Worm (Caenorhabditis elegans) whole organism, L4 larva: ENCODE measurements around the gene C05G5.5.

Experiments used
- F10B5.3 ChIP-seq: sonication (generic microtip); optimal IDR thresholded peaks from 2 replicates; lab custom pipeline; 2016; ENCODE audit warnings: mild to moderate bottlenecking, missing genetic modification characterization, missing compliant biosample characterization
- F26F4.8 ChIP-seq: fragments of 200-800 bp; sonication (Bioruptor generic); conservative IDR thresholded peaks from 2 replicates; pipeline ENCODE4 v1.3.6; 2022; ENCODE audit warnings: missing genetic modification characterization, missing compliant biosample characterization
- F44E2.7 ChIP-seq: fragments of 200-800 bp; sonication (Bioruptor generic); IDR thresholded peaks from 2 replicates; pipeline ENCODE4 v2.1.2; 2022; ENCODE audit warnings: missing genetic modification characterization, missing compliant biosample characterization
- F49E8.2 ChIP-seq: sonication (generic microtip); optimal IDR thresholded peaks from 2 replicates; lab custom pipeline; 2016; ENCODE audit warnings: missing compliant biosample characterization, mild to moderate bottlenecking, missing genetic modification characterization, borderline replicate concordance
- R02D3.7 ChIP-seq: fragments of 150-350 bp; sonication (generic microtip); optimal IDR thresholded peaks from 3 replicates; lab custom pipeline; 2014; ENCODE audit warnings: missing biosample characterization, missing genetic modification characterization
- T26A8.4 ChIP-seq: fragments of 200-800 bp; sonication (Bioruptor generic); IDR thresholded peaks from 2 replicates; pipeline ENCODE4 v1.3.6; 2022; ENCODE audit warnings: missing genetic modification characterization, missing compliant biosample characterization
- Y105C5A.15 ChIP-seq: fragments of 200-800 bp; sonication (Bioruptor generic); IDR thresholded peaks from 2 replicates; pipeline ENCODE4 v1.3.6; 2022; ENCODE audit warnings: missing genetic modification characterization, missing compliant biosample characterization
- ZK337.2 ChIP-seq: fragments of 200-800 bp; sonication (Bioruptor generic); IDR thresholded peaks from 2 replicates; pipeline ENCODE4 v1.3.6; 2022; ENCODE audit warnings: missing genetic modification reagents, missing genetic modification characterization, missing compliant biosample characterization
- aha-1 ChIP-seq: fragments of 150-350 bp; peaks from one replicate; lab custom pipeline; 2014; ENCODE audit warnings: missing biosample characterization, missing genetic modification characterization
- aly-2 ChIP-seq: sonication (generic microtip); optimal IDR thresholded peaks from 2 replicates; lab custom pipeline; 2018; ENCODE audit warnings: missing biosample characterization, missing genetic modification characterization
- ceh-20 ChIP-seq: fragments of 200-800 bp; sonication (Bioruptor generic); IDR thresholded peaks from 2 replicates; pipeline ENCODE4 v1.3.6; 2022; ENCODE audit warnings: missing genetic modification reagents, missing genetic modification characterization, missing compliant biosample characterization
- ceh-28 ChIP-seq: fragments of 150-350 bp; optimal IDR thresholded peaks from 2 replicates; lab custom pipeline; 2014; ENCODE audit warnings: missing biosample characterization, missing genetic modification reagents, missing genetic modification characterization
- ceh-32 ChIP-seq: sonication (generic microtip); optimal IDR thresholded peaks from 2 replicates; lab custom pipeline; 2016; ENCODE audit warnings: mild to moderate bottlenecking, missing genetic modification characterization, missing compliant biosample characterization; ENCODE audit not compliant: poor library complexity
- ceh-44 ChIP-seq: fragments of 200-800 bp; sonication (Bioruptor generic); IDR thresholded peaks from 2 replicates; pipeline ENCODE4 v1.3.6; 2022; ENCODE audit warnings: missing genetic modification reagents, missing genetic modification characterization, missing compliant biosample characterization
- ceh-82 ChIP-seq: sonication (generic microtip); optimal IDR thresholded peaks from 2 replicates; lab custom pipeline; 2017; ENCODE audit warnings: missing biosample characterization, missing genetic modification characterization
- ces-1 ChIP-seq: fragments of 150-350 bp; sonication (generic microtip); optimal IDR thresholded peaks from 4 replicates; lab custom pipeline; 2014; ENCODE audit warnings: missing biosample characterization, missing genetic modification reagents, missing genetic modification characterization
- ctbp-1 ChIP-seq: fragments of 200-800 bp; sonication (Bioruptor generic); IDR thresholded peaks from 2 replicates; pipeline ENCODE4 v1.3.6; 2022; ENCODE audit warnings: missing genetic modification reagents, missing genetic modification characterization, missing compliant biosample characterization
- daf-19 ChIP-seq: fragments of 200-800 bp; sonication (Bioruptor generic); conservative IDR thresholded peaks from 2 replicates; pipeline ENCODE4 v1.3.6; 2022; ENCODE audit warnings: missing genetic modification characterization, missing compliant biosample characterization
- dmd-6 ChIP-seq: fragments of 200-800 bp; sonication (Bioruptor generic); IDR thresholded peaks from 2 replicates; pipeline ENCODE4 v1.3.6; 2022; ENCODE audit warnings: missing genetic modification reagents, missing genetic modification characterization, missing compliant biosample characterization
- dpl-1 ChIP-seq: fragments of 150-350 bp; optimal IDR thresholded peaks from 2 replicates; lab custom pipeline; 2014; ENCODE audit warnings: missing biosample characterization, missing genetic modification reagents, missing genetic modification characterization
- duxl-1 ChIP-seq: sonication (generic microtip); optimal IDR thresholded peaks from 2 replicates; lab custom pipeline; 2016; ENCODE audit warnings: mild to moderate bottlenecking, missing genetic modification characterization, moderate library complexity, missing compliant biosample characterization; ENCODE audit not compliant: poor library complexity
- dve-1 ChIP-seq: sonication (generic microtip); optimal IDR thresholded peaks from 2 replicates; lab custom pipeline; 2017; ENCODE audit warnings: antibody characterized with exemption, mild to moderate bottlenecking, missing genetic modification characterization, missing compliant biosample characterization; ENCODE audit not compliant: insufficient read depth
- fos-1 ChIP-seq: fragments of 150-350 bp; optimal IDR thresholded peaks from 2 replicates; lab custom pipeline; 2014; ENCODE audit warnings: missing biosample characterization, missing genetic modification characterization
- gei-8 ChIP-seq: fragments of 200-800 bp; sonication (Bioruptor generic); optimal IDR thresholded peaks from 2 replicates; lab custom pipeline; 2018; ENCODE audit warnings: mild to moderate bottlenecking, missing genetic modification characterization, missing compliant biosample characterization
- hif-1 ChIP-seq, 2 experiments: sonication (generic microtip); optimal IDR thresholded peaks; 2 replicates each; lab custom pipeline; 2016 to 2017; ENCODE audit warnings: missing compliant biosample characterization in 2 of 2, missing genetic modification characterization in 2 of 2, missing genetic modification reagents in 2 of 2, missing genotype in 2 of 2, mild to moderate bottlenecking in 1 of 2
- hlh-30 ChIP-seq: sonication (generic microtip); optimal IDR thresholded peaks from 2 replicates; lab custom pipeline; 2017; ENCODE audit warnings: antibody characterized with exemption, mild to moderate bottlenecking, missing genetic modification characterization, missing compliant biosample characterization; ENCODE audit not compliant: insufficient read depth
- hmg-1.1 ChIP-seq: fragments of 200-800 bp; sonication (Bioruptor generic); IDR thresholded peaks from 2 replicates; pipeline ENCODE4 v1.3.6; 2022; ENCODE audit warnings: missing genetic modification reagents, missing genetic modification characterization, missing compliant biosample characterization
- jun-1 ChIP-seq: fragments of 150-350 bp; optimal IDR thresholded peaks from 2 replicates; lab custom pipeline; 2014; ENCODE audit warnings: missing biosample characterization, missing genetic modification reagents, missing genetic modification characterization
- lin-15B ChIP-seq: fragments of 150-350 bp; sonication (generic microtip); optimal IDR thresholded peaks from 3 replicates; lab custom pipeline; 2014; ENCODE audit warnings: missing biosample characterization, missing genetic modification characterization
- lin-38 ChIP-seq: fragments of 200-800 bp; sonication (Bioruptor generic); IDR thresholded peaks from 2 replicates; pipeline ENCODE4 v1.3.6; 2022; ENCODE audit warnings: missing genetic modification reagents, missing genetic modification characterization, missing compliant biosample characterization
- mdl-1 ChIP-seq, 2 experiments: fragments of 150-350 bp in 1 of 2; sonication (generic microtip) in 1 of 2; optimal IDR thresholded peaks; 2 replicates each; lab custom pipeline; 2014 to 2017; ENCODE audit warnings: missing biosample characterization in 2 of 2, missing genetic modification characterization in 2 of 2
- mdt-29 ChIP-seq: fragments of 200-800 bp; sonication (Bioruptor generic); IDR thresholded peaks from 2 replicates; pipeline ENCODE4 v1.3.6; 2022; ENCODE audit warnings: missing genetic modification reagents, missing genetic modification characterization, missing compliant biosample characterization
- nhr-11 ChIP-seq: fragments of 150-350 bp; optimal IDR thresholded peaks from 2 replicates; lab custom pipeline; 2014; ENCODE audit warnings: missing biosample characterization, missing genetic modification characterization
- nhr-111 ChIP-seq: fragments of 200-800 bp; sonication (Bioruptor generic); optimal IDR thresholded peaks from 2 replicates; lab custom pipeline; 2018; ENCODE audit warnings: mild to moderate bottlenecking, missing genetic modification characterization, missing compliant biosample characterization
- nhr-25 ChIP-seq: sonication (generic microtip); optimal IDR thresholded peaks from 2 replicates; lab custom pipeline; 2017; ENCODE audit warnings: missing genetic modification characterization, mild to moderate bottlenecking, missing compliant biosample characterization, antibody characterized with exemption, moderate library complexity, borderline replicate concordance; ENCODE audit not compliant: insufficient read depth
- nhr-28 ChIP-seq: fragments of 150-350 bp; optimal IDR thresholded peaks from 2 replicates; lab custom pipeline; 2014; ENCODE audit warnings: missing biosample characterization, missing genetic modification characterization
- nhr-41 ChIP-seq: fragments of 200-800 bp; sonication (Bioruptor generic); IDR thresholded peaks from 2 replicates; pipeline ENCODE4 v1.3.6; 2022; ENCODE audit warnings: missing genetic modification reagents, missing genetic modification characterization, missing compliant biosample characterization
- nhr-42 ChIP-seq: fragments of 200-800 bp; sonication (Bioruptor generic); IDR thresholded peaks from 2 replicates; pipeline ENCODE4 v1.3.6; 2022; ENCODE audit warnings: missing genetic modification characterization, missing compliant biosample characterization
- nhr-6 ChIP-seq: fragments of 150-350 bp; optimal IDR thresholded peaks from 2 replicates; lab custom pipeline; 2014; ENCODE audit warnings: missing biosample characterization, missing genetic modification characterization
- rbr-2 ChIP-seq: sonication (generic microtip); optimal IDR thresholded peaks from 2 replicates; lab custom pipeline; 2016; ENCODE audit warnings: missing genotype, missing genetic modification characterization, missing compliant biosample characterization
- snpc-1.2 ChIP-seq: fragments of 200-800 bp; sonication (Bioruptor generic); IDR thresholded peaks from 2 replicates; pipeline ENCODE4 v1.3.6; 2022; ENCODE audit warnings: missing genetic modification reagents, missing genetic modification characterization, missing compliant biosample characterization
- snpc-4 ChIP-seq: fragments of 150-350 bp; optimal IDR thresholded peaks from 2 replicates; lab custom pipeline; 2014; ENCODE audit warnings: missing biosample characterization, missing genetic modification characterization
- tag-97 ChIP-seq: fragments of 200-800 bp; sonication (Bioruptor generic); IDR thresholded peaks from 2 replicates; pipeline ENCODE4 v1.3.6; 2022; ENCODE audit warnings: missing genetic modification characterization, missing compliant biosample characterization
- unc-39 ChIP-seq: sonication (generic microtip); optimal IDR thresholded peaks from 2 replicates; lab custom pipeline; 2017; ENCODE audit warnings: missing biosample characterization, missing genetic modification characterization
- zag-1 ChIP-seq: fragments of 150-350 bp; optimal IDR thresholded peaks from 2 replicates; lab custom pipeline; 2014; ENCODE audit warnings: missing biosample characterization, missing genetic modification characterization
- zfp-2 ChIP-seq: sonication (generic microtip); optimal IDR thresholded peaks from 2 replicates; lab custom pipeline; 2016; ENCODE audit warnings: mild to moderate bottlenecking, missing genetic modification characterization, missing compliant biosample characterization
- zfp-3 ChIP-seq: fragments of 200-800 bp; sonication (Bioruptor generic); conservative IDR thresholded peaks from 2 replicates; pipeline ENCODE4 v1.3.6; 2022; ENCODE audit warnings: missing genetic modification reagents, missing genetic modification characterization, missing compliant biosample characterization
- zip-11 ChIP-seq: fragments of 200-800 bp; sonication (Bioruptor generic); IDR thresholded peaks from 2 replicates; pipeline ENCODE4 v1.3.6; 2022; ENCODE audit warnings: missing genetic modification characterization, missing compliant biosample characterization

C05G5.5 gene

ce11 chrX:14709591-14709990 is 51.3 kb downstream of the C05G5.5 start:
- peak; percentile 21; the same call in 1 of the 2 replicates for TF ChIP-seq dmd-6 (GFP tag; lab: Robert Waterston, UW)
- TF ChIP-seq rbr-2 (tag; lab: Kevin White, UChicago): no peak
- peak in 1 of 2 experiments; percentile 10 for TF ChIP-seq mdl-1 (tag; optimal IDR thresholded peaks at IDR 0.05; lab: Kevin White, UChicago)
- TF ChIP-seq nhr-11: no peak
- TF ChIP-seq fos-1 (tag; lab: Kevin White, UChicago): no peak
- no peak for TF ChIP-seq unc-39
- peak; percentile 23 for TF ChIP-seq nhr-28 (tag; lab: Kevin White, UChicago)
- TF ChIP-seq zag-1 (tag; lab: Kevin White, UChicago): no peak
- no peak for TF ChIP-seq hmg-1.1 (GFP tag; lab: Robert Waterston, UW)
- TF ChIP-seq ceh-82: no peak
- TF ChIP-seq zip-11 (GFP tag; lab: Robert Waterston, UW): no peak
- no peak for TF ChIP-seq hlh-30
- TF ChIP-seq duxl-1: no peak
- no peak for TF ChIP-seq daf-19 (GFP tag; lab: Robert Waterston, UW)
- TF ChIP-seq F26F4.8: no peak
- no peak for TF ChIP-seq ces-1 (GFP tag; lab: Kevin White, UChicago)
- TF ChIP-seq ceh-44 (GFP tag; lab: Robert Waterston, UW): no peak
- TF ChIP-seq gei-8 (GFP tag; lab: Kevin White, UChicago): no peak
- no peak for TF ChIP-seq lin-15B (tag; lab: Kevin White, UChicago)

ce11 chrX:14708176-14708642 is 52.7 kb downstream of the C05G5.5 start:
- no peak for TF ChIP-seq daf-19 (GFP tag; lab: Robert Waterston, UW)
- peak; percentile 88; the same call in 1 of the 2 replicates for TF ChIP-seq ceh-20
- 0 out of 2 replicates have a peak, but pooled peaks have one; percentile 46 for TF ChIP-seq nhr-42
- TF ChIP-seq nhr-111 (GFP tag; lab: Kevin White, UChicago): no peak
- peak; percentile 90 for TF ChIP-seq dve-1 (tag; lab: Kevin White, UChicago)
- TF ChIP-seq zip-11 (GFP tag; lab: Robert Waterston, UW): no peak
- TF ChIP-seq nhr-6 (tag; lab: Kevin White, UChicago): peak; percentile 90
- peak; percentile 99 for TF ChIP-seq aha-1 (tag; lab: Kevin White, UChicago)
- TF ChIP-seq lin-38: peak; percentile 98
- 0 out of 2 replicates have a peak, but pooled peaks have one; percentile 44 for TF ChIP-seq ZK337.2 (GFP tag; lab: Robert Waterston, UW)
- TF ChIP-seq R02D3.7 (tag; lab: Kevin White, UChicago): no peak
- TF ChIP-seq nhr-41 (GFP tag; lab: Robert Waterston, UW): no peak
- peak; percentile 58 for TF ChIP-seq zfp-2 (tag; lab: Kevin White, UChicago)
- peak; percentile 82 for TF ChIP-seq gei-8 (GFP tag; lab: Kevin White, UChicago)
- peak; percentile 41 for TF ChIP-seq ceh-32 (tag; lab: Kevin White, UChicago)
- peak; percentile 90 for TF ChIP-seq ceh-28 (tag; lab: Kevin White, UChicago)
- no peak for TF ChIP-seq duxl-1
- TF ChIP-seq ctbp-1 (GFP tag; lab: Robert Waterston, UW): peak; percentile 97
- no peak for TF ChIP-seq lin-15B (tag; lab: Kevin White, UChicago)
- TF ChIP-seq jun-1 (tag; lab: Kevin White, UChicago): peak; percentile 83
- TF ChIP-seq mdt-29 (GFP tag; lab: Robert Waterston, UW): no peak
- no peak for TF ChIP-seq F49E8.2
- TF ChIP-seq F44E2.7 (GFP tag; lab: Robert Waterston, UW): no peak
- peak; percentile 58 for TF ChIP-seq snpc-4 (tag; lab: Kevin White, UChicago)
- TF ChIP-seq snpc-1.2: 0 out of 2 replicates have a peak, but pooled peaks have one; percentile 24
- TF ChIP-seq zfp-3: no peak
- TF ChIP-seq hif-1 (tag; optimal IDR thresholded peaks at IDR 0.05; lab: Kevin White, UChicago): peak; percentile 31 to 88
- peak; percentile 91 for TF ChIP-seq nhr-25 (tag; lab: Kevin White, UChicago)
- TF ChIP-seq T26A8.4: peak; percentile 90
- TF ChIP-seq dpl-1: peak; percentile 63
- no peak for TF ChIP-seq tag-97
- TF ChIP-seq ceh-82: no peak
- TF ChIP-seq aly-2: no peak
- peak; percentile 36 for TF ChIP-seq F10B5.3 (tag; lab: Kevin White, UChicago)
- TF ChIP-seq unc-39: no peak
- TF ChIP-seq hlh-30: peak; percentile 89
- TF ChIP-seq Y105C5A.15 (GFP tag; lab: Robert Waterston, UW): no peak
